Fruit fly (Drosophila melanogaster) whole organism, adult: ENCODE results near the gene Surf1.

Source experiments
- CG11617 ChIP-seq: fragments of 200-800 bp; sonication (Bioruptor generic); optimal IDR thresholded peaks from 2 replicates; lab custom pipeline; 2017; ENCODE audit warnings: mild to moderate bottlenecking, missing biosample characterization, missing genetic modification reagents, missing genetic modification characterization
- CG12768 ChIP-seq: fragments of 200-800 bp; sonication (Bioruptor generic); optimal IDR thresholded peaks from 2 replicates; lab custom pipeline; 2017; ENCODE audit warnings: missing biosample characterization, missing genetic modification characterization, mild to moderate bottlenecking, moderate library complexity, missing genetic modification reagents
- CG14711 ChIP-seq: fragments of 200-800 bp; sonication (Bioruptor generic); optimal IDR thresholded peaks from 2 replicates; lab custom pipeline; 2018; ENCODE audit warnings: missing biosample characterization, mild to moderate bottlenecking, missing genetic modification characterization, moderate library complexity
- CG1620 ChIP-seq: fragments of 200-800 bp; sonication (Bioruptor generic); optimal IDR thresholded peaks from 2 replicates; lab custom pipeline; 2016; ENCODE audit warnings: missing biosample characterization, missing genetic modification characterization
- CG33017 ChIP-seq: fragments of 200-800 bp; sonication (Bioruptor generic); optimal IDR thresholded peaks from 2 replicates; lab custom pipeline; 2018; ENCODE audit warnings: missing biosample characterization, mild to moderate bottlenecking, missing genetic modification characterization, moderate library complexity
- CG5204 ChIP-seq: fragments of 200-800 bp; sonication (Bioruptor generic); optimal IDR thresholded peaks from 2 replicates; lab custom pipeline; 2016; ENCODE audit warnings: missing biosample characterization, missing genetic modification characterization
- CG7045 ChIP-seq: fragments of 200-800 bp; sonication (Bioruptor generic); optimal IDR thresholded peaks from 2 replicates; lab custom pipeline; 2017; ENCODE audit warnings: missing biosample characterization, mild to moderate bottlenecking, missing genetic modification characterization
- CG7101 ChIP-seq: fragments of 200-800 bp; sonication (Bioruptor generic); optimal IDR thresholded peaks from 2 replicates; lab custom pipeline; 2018; ENCODE audit warnings: missing biosample characterization, mild to moderate bottlenecking, missing genetic modification characterization, moderate library complexity
- Clk ChIP-seq: fragments of 200-800 bp; sonication (Bioruptor generic); optimal IDR thresholded peaks from 2 replicates; lab custom pipeline; 2017; ENCODE audit warnings: missing biosample characterization, missing genetic modification characterization
- Crg-1 ChIP-seq: fragments of 200-800 bp; sonication (Bioruptor generic); optimal IDR thresholded peaks from 2 replicates; lab custom pipeline; 2016; ENCODE audit warnings: missing biosample characterization, missing genetic modification characterization
- Hr96 ChIP-seq: fragments of 200-800 bp; sonication (Bioruptor generic); optimal IDR thresholded peaks from 2 replicates; lab custom pipeline; 2016; ENCODE audit warnings: missing biosample characterization, missing genetic modification characterization
- Mnt ChIP-seq: fragments of 200-800 bp; sonication (Bioruptor generic); optimal IDR thresholded peaks from 2 replicates; lab custom pipeline; 2016; ENCODE audit warnings: missing biosample characterization, mild to moderate bottlenecking, missing genetic modification characterization
- bab1 ChIP-seq: fragments of 200-800 bp; sonication (Bioruptor generic); optimal IDR thresholded peaks from 3 replicates; lab custom pipeline; 2019; ENCODE audit warnings: missing biosample characterization, mild to moderate bottlenecking, missing genetic modification characterization, moderate library complexity
- cic ChIP-seq: fragments of 200-800 bp; sonication (Bioruptor generic); optimal IDR thresholded peaks from 2 replicates; lab custom pipeline; 2017; ENCODE audit warnings: missing biosample characterization, mild to moderate bottlenecking, missing genetic modification characterization, moderate library complexity
- cnc ChIP-seq, 2 experiments: fragments of >200 bp; optimal IDR thresholded peaks; 2 replicates each; lab custom pipeline; 2017
- kay ChIP-seq: fragments of 200-800 bp; sonication (Bioruptor generic); peaks from one replicate; lab custom pipeline; 2016; ENCODE audit warnings: missing biosample characterization, missing genetic modification characterization, borderline replicate concordance
- ovo ChIP-seq: fragments of 200-800 bp; sonication (Bioruptor generic); optimal IDR thresholded peaks from 2 replicates; lab custom pipeline; 2016; ENCODE audit warnings: missing biosample characterization, missing genetic modification characterization
- pad ChIP-seq: fragments of 200-800 bp; sonication (Bioruptor generic); optimal IDR thresholded peaks from 3 replicates; lab custom pipeline; 2017; ENCODE audit warnings: missing biosample characterization, missing genetic modification characterization, mild to moderate bottlenecking, moderate library complexity, missing genetic modification reagents
- tj ChIP-seq: fragments of 200-800 bp; sonication (Bioruptor generic); optimal IDR thresholded peaks from 3 replicates; lab custom pipeline; 2017; ENCODE audit warnings: missing biosample characterization, mild to moderate bottlenecking, missing genetic modification characterization, moderate library complexity
- toe ChIP-seq: fragments of 200-800 bp; sonication (Bioruptor generic); optimal IDR thresholded peaks from 2 replicates; lab custom pipeline; 2016; ENCODE audit warnings: missing biosample characterization, missing genetic modification characterization

The Surf1 gene

dm6 chr3L:6984486-6984885, 26.3 kb downstream of the Surf1 start, which contains the start of the genes CG32388 and CG43439:
TSS of gene CG32388 (minus strand) at chr3L:6984586.
TSS of gene CG43439 (minus strand) at chr3L:6984586.
- TF ChIP-seq bab1 (no peak), tj (peak; percentile 39)

dm6 chr3L:6988942-6989569, 30.9 kb downstream of the Surf1 start:
- TF ChIP-seq cic: no peak
- peak; percentile 14 for TF ChIP-seq CG7101 (tag; lab: Kevin White, UChicago)
- peak; percentile 26 for TF ChIP-seq CG7045 (GFP tag; lab: Kevin White, UChicago)
- TF ChIP-seq CG12768: no peak
- no peak for TF ChIP-seq CG11617 (GFP tag; lab: Kevin White, UChicago)
- peak; percentile 18 for TF ChIP-seq pad (GFP tag; lab: Kevin White, UChicago)
- no peak for TF ChIP-seq CG1620 (GFP tag; lab: Kevin White, UChicago)
- TF ChIP-seq Crg-1 (GFP tag; lab: Kevin White, UChicago): no peak
- TF ChIP-seq cnc (optimal IDR thresholded peaks at IDR 0.05; lab: Kevin White, UChicago): no peak
- TF ChIP-seq Hr96 (GFP tag; lab: Kevin White, UChicago): no peak
- peak; percentile 17 for TF ChIP-seq bab1
- no peak for TF ChIP-seq CG5204
- no peak for TF ChIP-seq ovo (GFP tag; lab: Kevin White, UChicago)
- no peak for TF ChIP-seq kay

dm6 chr3L:6990288-6990687, 32.1 kb downstream of the Surf1 start, which contains the start of gene bin:
TSS of gene bin (plus strand) at chr3L:6990622.
- TF ChIP-seq Mnt (GFP tag; lab: Kevin White, UChicago) (no peak), pad (GFP tag; lab: Kevin White, UChicago) (no peak), CG12768 (no peak), toe (GFP tag; lab: Kevin White, UChicago) (no peak), tj (no peak)

- no peak for TF ChIP-seq tj
- no peak for TF ChIP-seq Crg-1 (GFP tag; lab: Kevin White, UChicago)
- TF ChIP-seq CG11617 (GFP tag; lab: Kevin White, UChicago): no peak
- TF ChIP-seq CG1620 (GFP tag; lab: Kevin White, UChicago): no peak
- TF ChIP-seq CG33017 (tag; lab: Kevin White, UChicago): no peak
- TF ChIP-seq CG14711 (tag; lab: Kevin White, UChicago): no peak
- no peak for TF ChIP-seq CG12768
- no peak for TF ChIP-seq cic
- TF ChIP-seq pad (GFP tag; lab: Kevin White, UChicago): no peak
These were observed 35.2 kb downstream of the Surf1 start for dm6 chr3L:6993350-6993749.

- TF ChIP-seq tj: no peak
- TF ChIP-seq Crg-1 (GFP tag; lab: Kevin White, UChicago): no peak
- no peak for TF ChIP-seq Hr96 (GFP tag; lab: Kevin White, UChicago)
- no peak for TF ChIP-seq Mnt (GFP tag; lab: Kevin White, UChicago)
- no peak for TF ChIP-seq CG11617 (GFP tag; lab: Kevin White, UChicago)
- TF ChIP-seq Clk: no peak
- TF ChIP-seq CG12768: no peak
- TF ChIP-seq bab1: no peak
- TF ChIP-seq pad (GFP tag; lab: Kevin White, UChicago): no peak
- no peak for TF ChIP-seq CG5204
- TF ChIP-seq CG14711 (tag; lab: Kevin White, UChicago): no peak
- no peak for TF ChIP-seq CG7045 (GFP tag; lab: Kevin White, UChicago)
These were observed 37.2 kb downstream of the Surf1 start for dm6 chr3L:6995364-6995749.

dm6 chr3L:6996907-6997306, 38.8 kb downstream of the Surf1 start:
- TF ChIP-seq tj (no peak), Mnt (GFP tag; lab: Kevin White, UChicago) (no peak), Crg-1 (GFP tag; lab: Kevin White, UChicago) (no peak), cic (no peak), CG33017 (tag; lab: Kevin White, UChicago) (no peak), kay (peak; percentile 0)

dm6 chr3L:6997410-6997809, 39.3 kb downstream of the Surf1 start:
- TF ChIP-seq pad (GFP tag; lab: Kevin White, UChicago) (no peak), toe (GFP tag; lab: Kevin White, UChicago) (no peak), Clk (no peak), CG5204 (no peak), CG1620 (GFP tag; lab: Kevin White, UChicago) (no peak), cic (no peak)

- TF ChIP-seq cnc (optimal IDR thresholded peaks at IDR 0.05; lab: Kevin White, UChicago) (no peak), CG7045 (GFP tag; lab: Kevin White, UChicago) (no peak), bab1 (peak; percentile 12), CG12768 (no peak), CG14711 (tag; lab: Kevin White, UChicago) (no peak), CG33017 (tag; lab: Kevin White, UChicago) (no peak), Mnt (GFP tag; lab: Kevin White, UChicago) (peak; percentile 78), cic (no peak), kay (no peak), tj (no peak)
These were observed 40.5 kb downstream of the Surf1 start, which contains the start of gene Mp for dm6 chr3L:6998692-6999091. TSS of gene Mp (plus strand) at chr3L:6998843.
